Worm (Caenorhabditis elegans) whole organism, L4 larva: ENCODE results near the gene hbl-1.

Experiments used
- D1046.2 ChIP-seq: fragments of 200-800 bp; sonication (Bioruptor generic); IDR thresholded peaks from 2 replicates; pipeline ENCODE4 v1.3.6; 2022; ENCODE audit warnings: missing genetic modification characterization, missing compliant biosample characterization
- F10B5.3 ChIP-seq: sonication (generic microtip); optimal IDR thresholded peaks from 2 replicates; lab custom pipeline; 2016; ENCODE audit warnings: mild to moderate bottlenecking, missing genetic modification characterization, missing compliant biosample characterization
- F44E2.7 ChIP-seq: fragments of 200-800 bp; sonication (Bioruptor generic); IDR thresholded peaks from 2 replicates; pipeline ENCODE4 v2.1.2; 2022; ENCODE audit warnings: missing genetic modification characterization, missing compliant biosample characterization
- T26A8.4 ChIP-seq: fragments of 200-800 bp; sonication (Bioruptor generic); IDR thresholded peaks from 2 replicates; pipeline ENCODE4 v1.3.6; 2022; ENCODE audit warnings: missing genetic modification characterization, missing compliant biosample characterization
- Y75B8A.6 ChIP-seq: fragments of 200-800 bp; sonication (Bioruptor generic); IDR thresholded peaks from 2 replicates; pipeline ENCODE4 v1.3.6; 2022; ENCODE audit warnings: missing genetic modification reagents, missing genetic modification characterization, missing compliant biosample characterization
- aha-1 ChIP-seq: fragments of 150-350 bp; peaks from one replicate; lab custom pipeline; 2014; ENCODE audit warnings: missing biosample characterization, missing genetic modification characterization
- ama-1 ChIP-seq: fragments of 150-350 bp; optimal IDR thresholded peaks from 2 replicates; lab custom pipeline; 2014; ENCODE audit warnings: inconsistent platforms, mixed read lengths
- ceh-32 ChIP-seq: sonication (generic microtip); optimal IDR thresholded peaks from 2 replicates; lab custom pipeline; 2016; ENCODE audit warnings: mild to moderate bottlenecking, missing genetic modification characterization, missing compliant biosample characterization; ENCODE audit not compliant: poor library complexity
- cey-2 ChIP-seq: sonication (generic microtip); optimal IDR thresholded peaks from 3 replicates; lab custom pipeline; 2017; ENCODE audit warnings: missing genetic modification characterization, mild to moderate bottlenecking, missing compliant biosample characterization, antibody characterized with exemption, borderline replicate concordance; ENCODE audit not compliant: insufficient read depth
- daf-19 ChIP-seq: fragments of 200-800 bp; sonication (Bioruptor generic); conservative IDR thresholded peaks from 2 replicates; pipeline ENCODE4 v1.3.6; 2022; ENCODE audit warnings: missing genetic modification characterization, missing compliant biosample characterization
- daf-8 ChIP-seq: fragments of 200-800 bp; sonication (Bioruptor generic); IDR thresholded peaks from 2 replicates; pipeline ENCODE4 v1.3.6; 2022; ENCODE audit warnings: missing genetic modification characterization, missing compliant biosample characterization
- dmd-6 ChIP-seq: fragments of 200-800 bp; sonication (Bioruptor generic); IDR thresholded peaks from 2 replicates; pipeline ENCODE4 v1.3.6; 2022; ENCODE audit warnings: missing genetic modification reagents, missing genetic modification characterization, missing compliant biosample characterization
- dmd-8 ChIP-seq: fragments of 200-800 bp; sonication (Bioruptor generic); IDR thresholded peaks from 2 replicates; pipeline ENCODE4 v1.3.6; 2022; ENCODE audit warnings: missing genetic modification characterization, missing compliant biosample characterization
- dmd-9 ChIP-seq: fragments of 200-800 bp; sonication (Bioruptor generic); IDR thresholded peaks from 2 replicates; pipeline ENCODE4 v1.3.6; 2022; ENCODE audit warnings: missing genetic modification reagents, missing genetic modification characterization, missing compliant biosample characterization
- egl-27 ChIP-seq: sonication (generic microtip); optimal IDR thresholded peaks from 3 replicates; lab custom pipeline; 2017; ENCODE audit warnings: missing biosample characterization, missing genetic modification reagents, missing genetic modification characterization
- hif-1 ChIP-seq, 2 experiments: sonication (generic microtip); optimal IDR thresholded peaks; 2 replicates each; lab custom pipeline; 2016 to 2017; ENCODE audit warnings: missing compliant biosample characterization in 2 of 2, missing genetic modification characterization in 2 of 2, missing genetic modification reagents in 2 of 2, missing genotype in 2 of 2, mild to moderate bottlenecking in 1 of 2
- hlh-11 ChIP-seq: fragments of 200-800 bp; sonication (Bioruptor generic); optimal IDR thresholded peaks from 2 replicates; lab custom pipeline; 2018; ENCODE audit warnings: mild to moderate bottlenecking, missing genetic modification characterization, missing compliant biosample characterization
- jun-1 ChIP-seq: fragments of 150-350 bp; optimal IDR thresholded peaks from 2 replicates; lab custom pipeline; 2014; ENCODE audit warnings: missing biosample characterization, missing genetic modification reagents, missing genetic modification characterization
- lin-1 ChIP-seq: fragments of 200-800 bp; sonication (Bioruptor generic); IDR thresholded peaks from 2 replicates; pipeline ENCODE4 v1.3.6; 2022; ENCODE audit warnings: missing genetic modification reagents, missing genetic modification characterization, missing compliant biosample characterization
- lin-29 ChIP-seq: fragments of 200-800 bp; sonication (Bioruptor generic); IDR thresholded peaks from 2 replicates; pipeline ENCODE4 v1.3.6; 2022; ENCODE audit warnings: missing genetic modification reagents, missing genetic modification characterization, missing compliant biosample characterization
- lin-38 ChIP-seq: fragments of 200-800 bp; sonication (Bioruptor generic); IDR thresholded peaks from 2 replicates; pipeline ENCODE4 v1.3.6; 2022; ENCODE audit warnings: missing genetic modification reagents, missing genetic modification characterization, missing compliant biosample characterization
- lin-39 ChIP-seq: fragments of 150-350 bp; optimal IDR thresholded peaks from 2 replicates; lab custom pipeline; 2014; ENCODE audit warnings: missing biosample characterization, missing genetic modification reagents, missing genetic modification characterization
- lsy-2 ChIP-seq, 2 experiments: fragments of 150-350 bp in 1 of 2; sonication (generic microtip) in 1 of 2; optimal IDR thresholded peaks; 2 replicates each; lab custom pipeline; 2014 to 2017; ENCODE audit warnings: missing biosample characterization in 2 of 2, missing genetic modification characterization in 2 of 2
- mdl-1 ChIP-seq, 2 experiments: fragments of 150-350 bp in 1 of 2; sonication (generic microtip) in 1 of 2; optimal IDR thresholded peaks; 2 replicates each; lab custom pipeline; 2014 to 2017; ENCODE audit warnings: missing biosample characterization in 2 of 2, missing genetic modification characterization in 2 of 2
- mdt-29 ChIP-seq: fragments of 200-800 bp; sonication (Bioruptor generic); IDR thresholded peaks from 2 replicates; pipeline ENCODE4 v1.3.6; 2022; ENCODE audit warnings: missing genetic modification reagents, missing genetic modification characterization, missing compliant biosample characterization
- mxl-3 ChIP-seq: fragments of 200-800 bp; sonication (Bioruptor generic); optimal IDR thresholded peaks from 2 replicates; lab custom pipeline; 2018; ENCODE audit warnings: mild to moderate bottlenecking, missing genetic modification characterization, missing compliant biosample characterization
- nhr-10 ChIP-seq: fragments of 150-350 bp; optimal IDR thresholded peaks from 2 replicates; lab custom pipeline; 2014; ENCODE audit warnings: missing biosample characterization, missing genetic modification characterization
- nhr-102 ChIP-seq: sonication (generic microtip); optimal IDR thresholded peaks from 2 replicates; lab custom pipeline; 2016; ENCODE audit warnings: mild to moderate bottlenecking, missing genetic modification characterization, moderate library complexity, missing compliant biosample characterization
- nhr-237 ChIP-seq: sonication (generic microtip); optimal IDR thresholded peaks from 2 replicates; lab custom pipeline; 2017; ENCODE audit warnings: missing biosample characterization, missing genetic modification characterization
- nhr-25 ChIP-seq: sonication (generic microtip); optimal IDR thresholded peaks from 2 replicates; lab custom pipeline; 2017; ENCODE audit warnings: missing genetic modification characterization, mild to moderate bottlenecking, missing compliant biosample characterization, antibody characterized with exemption, moderate library complexity, borderline replicate concordance; ENCODE audit not compliant: insufficient read depth
- nhr-28 ChIP-seq: fragments of 150-350 bp; optimal IDR thresholded peaks from 2 replicates; lab custom pipeline; 2014; ENCODE audit warnings: missing biosample characterization, missing genetic modification characterization
- nhr-41 ChIP-seq: fragments of 200-800 bp; sonication (Bioruptor generic); IDR thresholded peaks from 2 replicates; pipeline ENCODE4 v1.3.6; 2022; ENCODE audit warnings: missing genetic modification reagents, missing genetic modification characterization, missing compliant biosample characterization
- nhr-42 ChIP-seq: fragments of 200-800 bp; sonication (Bioruptor generic); IDR thresholded peaks from 2 replicates; pipeline ENCODE4 v1.3.6; 2022; ENCODE audit warnings: missing genetic modification characterization, missing compliant biosample characterization
- nhr-76 ChIP-seq: fragments of 150-350 bp; optimal IDR thresholded peaks from 2 replicates; lab custom pipeline; 2014; ENCODE audit warnings: missing biosample characterization, missing genetic modification characterization
- nhr-77 ChIP-seq: fragments of 150-350 bp; optimal IDR thresholded peaks from 2 replicates; lab custom pipeline; 2014; ENCODE audit warnings: missing biosample characterization, missing genetic modification characterization
- pha-4 ChIP-seq, 2 experiments: fragments of 150-350 bp in 1 of 2; fragments of 200-800 bp in 1 of 2; sonication (Bioruptor generic) in 1 of 2; IDR thresholded peaks in 1 of 2; optimal IDR thresholded peaks in 1 of 2; 2 replicates each; pipeline versions ENCODE4 v1.3.6 to Lab custom; 2014 to 2022; ENCODE audit warnings: missing genetic modification characterization in 2 of 2, missing genetic modification reagents in 2 of 2, missing biosample characterization in 1 of 2, missing compliant biosample characterization in 1 of 2
- php-3 ChIP-seq: fragments of 200-800 bp; sonication (Bioruptor generic); IDR thresholded peaks from 2 replicates; pipeline ENCODE4 v1.3.6; 2022; ENCODE audit warnings: missing genetic modification reagents, missing genetic modification characterization, missing compliant biosample characterization
- pqm-1 ChIP-seq: sonication (generic microtip); optimal IDR thresholded peaks from 2 replicates; lab custom pipeline; 2017; ENCODE audit warnings: missing biosample characterization, missing genetic modification characterization
- sdz-12 ChIP-seq: fragments of 200-800 bp; sonication (Bioruptor generic); optimal IDR thresholded peaks from 2 replicates; lab custom pipeline; 2018; ENCODE audit warnings: mild to moderate bottlenecking, missing genetic modification characterization, missing compliant biosample characterization
- set-16 ChIP-seq: fragments of 200-800 bp; sonication (Bioruptor generic); IDR thresholded peaks from 2 replicates; pipeline ENCODE4 v1.3.6; 2022; ENCODE audit warnings: missing genetic modification reagents, missing genetic modification characterization, missing compliant biosample characterization
- skn-1 ChIP-seq: fragments of 150-350 bp; optimal IDR thresholded peaks from 2 replicates; lab custom pipeline; 2014; ENCODE audit warnings: missing biosample characterization, missing genetic modification characterization
- spr-3 ChIP-seq: fragments of 200-800 bp; sonication (Bioruptor generic); optimal IDR thresholded peaks from 2 replicates; lab custom pipeline; 2018; ENCODE audit warnings: mild to moderate bottlenecking, missing genetic modification characterization, missing compliant biosample characterization
- unc-130 ChIP-seq: sonication (generic microtip); optimal IDR thresholded peaks from 2 replicates; lab custom pipeline; 2016; ENCODE audit warnings: missing genetic modification reagents, missing genetic modification characterization, missing compliant biosample characterization
- unc-39 ChIP-seq: sonication (generic microtip); optimal IDR thresholded peaks from 2 replicates; lab custom pipeline; 2017; ENCODE audit warnings: missing biosample characterization, missing genetic modification characterization
- unc-62 ChIP-seq, 3 experiments: fragments of 150-350 bp in 1 of 3; sonication (generic microtip); optimal IDR thresholded peaks in 2 of 3; peaks in 1 of 3; 1 replicate in 1 of 3; 2 replicates in 2 of 3; lab custom pipeline; 2014 to 2017; ENCODE audit warnings: missing biosample characterization in 3 of 3, missing genetic modification characterization in 3 of 3, missing genetic modification reagents in 3 of 3, missing genotype in 1 of 3
- zfp-3 ChIP-seq: fragments of 200-800 bp; sonication (Bioruptor generic); conservative IDR thresholded peaks from 2 replicates; pipeline ENCODE4 v1.3.6; 2022; ENCODE audit warnings: missing genetic modification reagents, missing genetic modification characterization, missing compliant biosample characterization
- zip-11 ChIP-seq: fragments of 200-800 bp; sonication (Bioruptor generic); IDR thresholded peaks from 2 replicates; pipeline ENCODE4 v1.3.6; 2022; ENCODE audit warnings: missing genetic modification characterization, missing compliant biosample characterization

The hbl-1 gene

DNA sequence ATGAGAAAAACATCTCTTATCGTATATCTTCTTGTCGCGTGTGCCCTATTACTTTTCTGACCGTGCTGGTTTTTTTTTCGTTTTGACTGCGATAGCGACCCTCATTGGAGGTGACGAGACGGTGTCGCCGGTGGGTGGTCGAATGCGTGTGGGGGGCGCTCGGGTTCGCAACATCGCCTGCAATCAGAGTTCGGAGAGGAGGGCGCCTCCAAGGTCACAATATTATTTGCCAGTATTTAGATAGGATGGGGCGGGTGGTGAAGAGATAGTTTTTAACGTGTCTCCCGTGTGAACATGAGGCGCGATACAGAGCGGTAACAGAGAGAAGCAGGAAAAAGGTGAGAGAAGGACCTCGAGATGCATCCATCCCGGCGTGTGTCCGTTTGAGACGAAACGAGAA lies 1.1 kb upstream of the hbl-1 start (continued):
- no peak for TF ChIP-seq ceh-32
- no peak for TF ChIP-seq F44E2.7 (GFP tag; lab: Robert Waterston, UW)
- no peak for TF ChIP-seq dmd-6
- TF ChIP-seq mdt-29 (GFP tag; lab: Robert Waterston, UW), result no peak
- peak in 1 of 2 experiments; percentile 11 for TF ChIP-seq mdl-1 (tag; optimal IDR thresholded peaks at IDR 0.05; lab: Kevin White, UChicago)
- no peak for TF ChIP-seq php-3 (GFP tag; lab: Robert Waterston, UW)
- TF ChIP-seq, all 104 proteins: peak for 13

DNA sequence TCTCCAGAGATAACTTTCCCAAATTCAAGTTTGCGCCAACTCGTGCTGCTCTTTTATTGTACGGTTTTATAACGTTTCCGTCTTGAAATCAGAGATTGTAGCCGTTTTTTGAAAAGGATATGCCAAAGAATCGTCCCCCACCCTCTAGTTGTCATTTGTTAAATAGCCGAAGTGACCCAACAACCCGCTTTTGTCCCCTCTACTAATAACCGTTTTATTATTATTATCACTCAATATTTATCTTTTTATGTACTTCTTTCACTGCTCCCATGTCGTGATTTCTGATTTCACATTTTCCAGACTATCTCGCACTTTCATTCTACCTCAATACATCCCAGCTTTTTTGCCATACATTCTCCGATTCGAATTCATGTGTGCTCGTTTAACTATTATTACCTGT lies 5.0 kb downstream of the hbl-1 start:
- TF ChIP-seq unc-62 (GFP tag; optimal IDR thresholded peaks at IDR 0.05 in 1 of 2; lab: Kevin White, UChicago) (peak in 1 of 2 experiments; percentile 77), unc-62 (tag; optimal IDR thresholded peaks at IDR 0.05; lab: Kevin White, UChicago) (no peak), unc-39 (tag; lab: Kevin White, UChicago) (no peak), hlh-11 (no peak)

DNA sequence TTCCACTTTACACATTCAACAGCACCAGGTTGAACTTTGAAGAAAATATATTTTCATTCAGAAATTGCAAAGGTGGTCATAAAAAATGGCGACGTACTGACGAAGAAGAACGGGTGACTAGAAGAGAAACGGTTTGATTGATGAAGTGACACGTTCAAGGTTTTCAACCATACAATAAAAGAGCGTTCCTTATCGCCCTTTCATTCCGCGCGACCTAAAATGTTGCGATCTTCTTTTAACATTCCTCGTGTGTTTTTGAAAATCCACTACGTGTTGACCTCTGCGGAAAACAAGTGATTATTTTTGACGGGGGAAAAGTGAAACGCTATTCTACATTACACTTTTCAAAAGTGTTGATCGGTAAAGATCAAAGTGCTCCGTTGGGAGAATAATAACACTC lies 6.1 kb downstream of the hbl-1 start:
- TF ChIP-seq pqm-1 (tag; lab: Kevin White, UChicago), result no peak
- TF ChIP-seq lin-39 (tag; lab: Kevin White, UChicago), result no peak
- peak; percentile 54 for TF ChIP-seq mxl-3 (GFP tag; lab: Kevin White, UChicago)
- TF ChIP-seq skn-1 (tag; lab: Kevin White, UChicago), result no peak
- no peak for TF ChIP-seq php-3 (GFP tag; lab: Robert Waterston, UW)
- TF ChIP-seq spr-3 (GFP tag; lab: Kevin White, UChicago), result no peak
- TF ChIP-seq nhr-28, result peak; percentile 72
- peak in 1 of 2 experiments; percentile 18 for TF ChIP-seq lsy-2 (tag; optimal IDR thresholded peaks at IDR 0.05; lab: Kevin White, UChicago)
- no peak for TF ChIP-seq nhr-102
- no peak for TF ChIP-seq nhr-42
- no peak for TF ChIP-seq lin-29
- TF ChIP-seq lin-1 (GFP tag; lab: Robert Waterston, UW), result no peak
- no peak for TF ChIP-seq egl-27 (tag; lab: Kevin White, UChicago)
- no peak for TF ChIP-seq nhr-10 (tag; lab: Kevin White, UChicago)
- TF ChIP-seq Y75B8A.6 (GFP tag; lab: Robert Waterston, UW), result no peak
- no peak for TF ChIP-seq F44E2.7 (GFP tag; lab: Robert Waterston, UW)
- no peak for TF ChIP-seq F10B5.3 (tag; lab: Kevin White, UChicago)
- TF ChIP-seq nhr-76 (tag; lab: Kevin White, UChicago), result no peak
- no peak for TF ChIP-seq pha-4 (GFP tag; IDR thresholded peaks at IDR 0.05; lab: Robert Waterston, UW)
- TF ChIP-seq pha-4 (tag; optimal IDR thresholded peaks at IDR 0.05; lab: Kevin White, UChicago), result no peak
- TF ChIP-seq nhr-25 (tag; lab: Kevin White, UChicago), result peak; percentile 84
- no peak for TF ChIP-seq set-16
- TF ChIP-seq zip-11 (GFP tag; lab: Robert Waterston, UW), result no peak
- no peak for TF ChIP-seq lin-38
- TF ChIP-seq ama-1 (lab: Kevin White, UChicago), result no peak
- TF ChIP-seq nhr-77 (tag; lab: Kevin White, UChicago), result no peak
- no peak for TF ChIP-seq sdz-12 (GFP tag; lab: Kevin White, UChicago)
- no peak for TF ChIP-seq hif-1 (tag; optimal IDR thresholded peaks at IDR 0.05; lab: Kevin White, UChicago)
- TF ChIP-seq dmd-8, result no peak
- no peak for TF ChIP-seq D1046.2 (GFP tag; lab: Robert Waterston, UW)
- no peak for TF ChIP-seq nhr-41 (GFP tag; lab: Robert Waterston, UW)
- TF ChIP-seq daf-19 (GFP tag; lab: Robert Waterston, UW), result no peak
- no peak for TF ChIP-seq unc-130 (GFP tag; lab: Kevin White, UChicago)
- no peak for TF ChIP-seq dmd-9 (GFP tag; lab: Robert Waterston, UW)
- no peak for TF ChIP-seq jun-1 (tag; lab: Kevin White, UChicago)
- TF ChIP-seq nhr-237 (tag; lab: Kevin White, UChicago), result no peak
- TF ChIP-seq daf-8 (GFP tag; lab: Robert Waterston, UW), result no peak
- TF ChIP-seq unc-62 (GFP tag; optimal IDR thresholded peaks at IDR 0.05 in 1 of 2; lab: Kevin White, UChicago), result peak in 1 of 2 experiments; percentile 100
- no peak for TF ChIP-seq unc-62 (tag; optimal IDR thresholded peaks at IDR 0.05; lab: Kevin White, UChicago)
- TF ChIP-seq zfp-3, result no peak
- peak; percentile 83 for TF ChIP-seq aha-1
- no peak for TF ChIP-seq cey-2
- TF ChIP-seq T26A8.4 (GFP tag; lab: Robert Waterston, UW), result no peak
